Fruit fly (Drosophila melanogaster) whole organism, embryonic: ENCODE results near the gene CG42393.

Source experiments
- CG10147 ChIP-seq: fragments of 200-800 bp; sonication (Bioruptor generic); optimal IDR thresholded peaks from 2 replicates; lab custom pipeline; 2019; ENCODE audit warnings: missing biosample characterization, mild to moderate bottlenecking, missing genetic modification characterization, moderate library complexity
- CG10267 ChIP-seq: fragments of 200-800 bp; sonication (Bioruptor generic); optimal IDR thresholded peaks from 2 replicates; lab custom pipeline; 2018; ENCODE audit warnings: missing biosample characterization, mild to moderate bottlenecking, missing genetic modification characterization, moderate library complexity
- CG10543 ChIP-seq: fragments of 200-800 bp; sonication (Bioruptor generic); optimal IDR thresholded peaks from 3 replicates; lab custom pipeline; 2017; ENCODE audit warnings: missing biosample characterization, mild to moderate bottlenecking, missing genetic modification characterization, moderate library complexity
- CG10959 ChIP-seq: fragments of 200-800 bp; sonication (Bioruptor generic); IDR thresholded peaks from 2 replicates; pipeline ENCODE4 v1.3.6; 2022; ENCODE audit warnings: missing biosample characterization, missing genetic modification characterization
- CG11093 ChIP-seq: fragments of 200-800 bp; sonication (Bioruptor generic); IDR thresholded peaks from 3 replicates; pipeline ENCODE4 v1.3.6; 2022; ENCODE audit warnings: missing biosample characterization, missing genetic modification characterization
- CG18011 ChIP-seq: fragments of 200-800 bp; sonication (Bioruptor generic); optimal IDR thresholded peaks from 2 replicates; lab custom pipeline; 2017; ENCODE audit warnings: missing biosample characterization, missing genetic modification characterization, mild to moderate bottlenecking, moderate library complexity, missing genotype
- CG31441 ChIP-seq: fragments of 200-800 bp; sonication (Bioruptor generic); IDR thresholded peaks from 2 replicates; pipeline ENCODE4 v1.3.6; 2022; ENCODE audit warnings: missing biosample characterization, missing genetic modification characterization
- CG34376 ChIP-seq: fragments of 200-800 bp; sonication (Bioruptor generic); optimal IDR thresholded peaks from 2 replicates; lab custom pipeline; 2018; ENCODE audit warnings: missing biosample characterization, mild to moderate bottlenecking, missing genetic modification characterization
- CG3838 ChIP-seq: fragments of 200-800 bp; sonication (Bioruptor generic); optimal IDR thresholded peaks from 3 replicates; lab custom pipeline; 2016; ENCODE audit warnings: missing biosample characterization, missing genetic modification characterization
- CG4730 ChIP-seq: fragments of 200-800 bp; sonication (Bioruptor generic); IDR thresholded peaks from 2 replicates; pipeline ENCODE4 v1.3.6; 2022; ENCODE audit warnings: missing biosample characterization, missing genetic modification characterization
- CG5245 ChIP-seq: fragments of 200-800 bp; sonication (Bioruptor generic); optimal IDR thresholded peaks from 3 replicates; lab custom pipeline; 2016; ENCODE audit warnings: missing biosample characterization, missing genetic modification characterization
- CG6683 ChIP-seq: fragments of 200-800 bp; sonication (Bioruptor generic); optimal IDR thresholded peaks from 2 replicates; lab custom pipeline; 2017; ENCODE audit warnings: missing biosample characterization, mild to moderate bottlenecking, missing genetic modification characterization, missing genetic modification reagents
- CG6765 ChIP-seq: fragments of 200-800 bp; sonication (Bioruptor generic); optimal IDR thresholded peaks from 3 replicates; lab custom pipeline; 2017; ENCODE audit warnings: missing biosample characterization, mild to moderate bottlenecking, missing genetic modification characterization
- CG7271 ChIP-seq: fragments of 200-800 bp; sonication (Bioruptor generic); optimal IDR thresholded peaks from 2 replicates; lab custom pipeline; 2018; ENCODE audit warnings: missing biosample characterization, mild to moderate bottlenecking, missing genetic modification characterization, moderate library complexity
- CG8359 ChIP-seq: fragments of 200-800 bp; sonication (Bioruptor generic); optimal IDR thresholded peaks from 2 replicates; lab custom pipeline; 2017; ENCODE audit warnings: missing biosample characterization, mild to moderate bottlenecking, missing genetic modification characterization, borderline replicate concordance
- CG8924 ChIP-seq: fragments of 200-800 bp; optimal IDR thresholded peaks from 3 replicates; lab custom pipeline; 2019; ENCODE audit warnings: missing biosample characterization, mild to moderate bottlenecking, missing genetic modification characterization, moderate library complexity
- CG9437 ChIP-seq: fragments of 200-800 bp; sonication (Bioruptor generic); optimal IDR thresholded peaks from 2 replicates; lab custom pipeline; 2018; ENCODE audit warnings: missing biosample characterization, mild to moderate bottlenecking, missing genetic modification characterization
- CG9609 ChIP-seq: fragments of 200-800 bp; sonication (Bioruptor generic); optimal IDR thresholded peaks from 3 replicates; lab custom pipeline; 2016; ENCODE audit warnings: missing biosample characterization, missing genetic modification characterization
- Doc2 ChIP-seq: fragments of 200-800 bp; sonication (Bioruptor generic); IDR thresholded peaks from 2 replicates; pipeline ENCODE4 v1.3.6; 2022; ENCODE audit warnings: missing biosample characterization, missing genetic modification characterization
- Hr39 ChIP-seq: fragments of >200 bp; optimal IDR thresholded peaks from 2 replicates; lab custom pipeline; 2017
- MTF-1 ChIP-seq: fragments of 200-800 bp; sonication (Bioruptor generic); optimal IDR thresholded peaks from 2 replicates; lab custom pipeline; 2018; ENCODE audit warnings: missing biosample characterization, mild to moderate bottlenecking, missing genetic modification characterization, borderline replicate concordance
- Meics ChIP-seq: fragments of 200-800 bp; sonication (Bioruptor generic); optimal IDR thresholded peaks from 2 replicates; lab custom pipeline; 2017; ENCODE audit warnings: missing biosample characterization, mild to moderate bottlenecking, missing genetic modification characterization
- Pdp1 ChIP-seq, 2 experiments: fragments of 200-800 bp; sonication (Bioruptor generic); optimal IDR thresholded peaks; 3 replicates each; lab custom pipeline; 2016; ENCODE audit warnings: missing biosample characterization in 2 of 2, missing genetic modification characterization in 2 of 2, mild to moderate bottlenecking in 1 of 2, moderate library complexity in 1 of 2
- Rfx ChIP-seq: fragments of 200-800 bp; sonication (Bioruptor generic); IDR thresholded peaks from 2 replicates; pipeline ENCODE4 v1.3.6; 2022; ENCODE audit warnings: missing biosample characterization, missing genetic modification characterization
- Sin3A ChIP-seq: fragments of >200 bp; optimal IDR thresholded peaks from 2 replicates; lab custom pipeline; 2018
- abd-A ChIP-seq: fragments of 200-800 bp; sonication (Bioruptor generic); optimal IDR thresholded peaks from 3 replicates; lab custom pipeline; 2019; ENCODE audit warnings: missing biosample characterization, mild to moderate bottlenecking, missing genetic modification characterization, moderate library complexity
- chinmo ChIP-seq: fragments of 200-800 bp; sonication (Bioruptor generic); IDR thresholded peaks from 4 replicates; pipeline ENCODE4 v1.3.6; 2022; ENCODE audit warnings: missing biosample characterization, missing genetic modification characterization; ENCODE audit not compliant: partially characterized antibody
- chm ChIP-seq: fragments of 200-800 bp; sonication (Bioruptor generic); IDR thresholded peaks from 2 replicates; pipeline ENCODE4 v1.3.6; 2022; ENCODE audit warnings: missing biosample characterization, missing genetic modification characterization
- crol ChIP-seq: fragments of 200-800 bp; sonication (Bioruptor generic); IDR thresholded peaks from 2 replicates; pipeline ENCODE4 v1.3.6; 2022; ENCODE audit warnings: missing biosample characterization, missing genetic modification characterization
- cwo ChIP-seq: fragments of 200-800 bp; sonication (Bioruptor generic); optimal IDR thresholded peaks from 3 replicates; lab custom pipeline; 2017; ENCODE audit warnings: missing biosample characterization, missing genetic modification characterization, mild to moderate bottlenecking, moderate library complexity, missing genetic modification reagents
- dysf ChIP-seq: fragments of 200-800 bp; sonication (Bioruptor generic); IDR thresholded peaks from 3 replicates; pipeline ENCODE4 v1.3.6; 2022; ENCODE audit warnings: missing biosample characterization, missing genetic modification characterization
- exex ChIP-seq: fragments of 200-800 bp; sonication (Bioruptor generic); optimal IDR thresholded peaks from 4 replicates; lab custom pipeline; 2018; ENCODE audit warnings: missing biosample characterization, mild to moderate bottlenecking, missing genetic modification characterization, moderate library complexity
- ftz-f1 ChIP-seq: fragments of 200-800 bp; sonication (Bioruptor generic); optimal IDR thresholded peaks from 2 replicates; lab custom pipeline; 2016; ENCODE audit warnings: missing biosample characterization, missing genetic modification characterization
- gcm ChIP-seq: fragments of 200-800 bp; sonication (Bioruptor generic); optimal IDR thresholded peaks from 2 replicates; lab custom pipeline; 2019; ENCODE audit warnings: missing biosample characterization, mild to moderate bottlenecking, missing genetic modification characterization, moderate library complexity
- gro ChIP-seq: fragments of 200-800 bp; sonication (Bioruptor generic); optimal IDR thresholded peaks from 2 replicates; lab custom pipeline; 2016; ENCODE audit warnings: missing biosample characterization, missing genetic modification characterization
- ind ChIP-seq: fragments of 200-800 bp; sonication (Bioruptor generic); optimal IDR thresholded peaks from 3 replicates; lab custom pipeline; 2016; ENCODE audit warnings: missing biosample characterization, missing genetic modification characterization
- kay ChIP-seq: fragments of 200-800 bp; sonication (Bioruptor generic); optimal IDR thresholded peaks from 2 replicates; lab custom pipeline; 2016; ENCODE audit warnings: missing biosample characterization, missing genetic modification characterization
- klu ChIP-seq: fragments of 200-800 bp; sonication (Bioruptor generic); IDR thresholded peaks from 2 replicates; pipeline ENCODE4 v1.3.6; 2022; ENCODE audit warnings: missing biosample characterization, missing genetic modification characterization
- lmd ChIP-seq: fragments of 200-800 bp; sonication (Bioruptor generic); IDR thresholded peaks from 2 replicates; pipeline ENCODE4 v1.3.6; 2022; ENCODE audit warnings: missing biosample characterization, missing genetic modification characterization
- nmo ChIP-seq: fragments of 200-800 bp; sonication (Bioruptor generic); optimal IDR thresholded peaks from 2 replicates; lab custom pipeline; 2018; ENCODE audit warnings: missing biosample characterization, mild to moderate bottlenecking, missing genetic modification characterization, moderate library complexity
- peb ChIP-seq: fragments of 200-800 bp; sonication (Bioruptor generic); IDR thresholded peaks from 2 replicates; pipeline ENCODE4 v1.3.6; 2022; ENCODE audit warnings: missing biosample characterization, missing genetic modification characterization
- pfk ChIP-seq: fragments of 200-800 bp; sonication (Bioruptor generic); optimal IDR thresholded peaks from 2 replicates; lab custom pipeline; 2018; ENCODE audit warnings: missing biosample characterization, mild to moderate bottlenecking, missing genetic modification characterization, moderate library complexity
- pum ChIP-seq: fragments of 200-800 bp; sonication (Bioruptor generic); optimal IDR thresholded peaks from 2 replicates; lab custom pipeline; 2016; ENCODE audit warnings: missing biosample characterization, missing genetic modification characterization
- ranshi ChIP-seq: fragments of 200-800 bp; sonication (Bioruptor generic); IDR thresholded peaks from 2 replicates; pipeline ENCODE4 v1.3.6; 2022; ENCODE audit warnings: missing biosample characterization, missing genetic modification characterization
- rib ChIP-seq: fragments of 200-800 bp; sonication (Bioruptor generic); IDR thresholded peaks from 2 replicates; pipeline ENCODE4 v1.3.6; 2022; ENCODE audit warnings: missing biosample characterization, missing genetic modification characterization
- salm ChIP-seq: fragments of 200-800 bp; sonication (Bioruptor generic); optimal IDR thresholded peaks from 2 replicates; lab custom pipeline; 2018; ENCODE audit warnings: missing biosample characterization, mild to moderate bottlenecking, missing genetic modification characterization
- sens ChIP-seq: fragments of 200-800 bp; sonication (Bioruptor generic); peaks from one replicate; lab custom pipeline; 2016; ENCODE audit warnings: missing biosample characterization, missing genetic modification characterization
- sna ChIP-seq: fragments of 200-800 bp; sonication (Bioruptor generic); IDR thresholded peaks from 2 replicates; pipeline ENCODE4 v1.3.6; 2022; ENCODE audit warnings: missing biosample characterization, missing genetic modification characterization; ENCODE audit not compliant: partially characterized antibody
- sqz ChIP-seq: fragments of 200-800 bp; sonication (Bioruptor generic); optimal IDR thresholded peaks from 3 replicates; lab custom pipeline; 2018; ENCODE audit warnings: missing biosample characterization, mild to moderate bottlenecking, missing genetic modification characterization
- sug ChIP-seq: fragments of 200-800 bp; optimal IDR thresholded peaks from 2 replicates; lab custom pipeline; 2019; ENCODE audit warnings: missing biosample characterization, mild to moderate bottlenecking, missing genetic modification characterization, moderate library complexity
- z ChIP-seq: fragments of 200-800 bp; sonication (Bioruptor generic); IDR thresholded peaks from 3 replicates; pipeline ENCODE4 v1.3.6; 2022; ENCODE audit warnings: missing biosample characterization, missing genetic modification characterization
- zfh1 ChIP-seq: fragments of 200-800 bp; sonication (Bioruptor generic); IDR thresholded peaks from 3 replicates; pipeline ENCODE4 v1.3.6; 2022; ENCODE audit warnings: missing biosample characterization, missing genetic modification characterization

CG42393 gene

dm6 chr3L:18022479-18022950 is 20.0 kb upstream of the CG42393 start (continued):
- TF ChIP-seq rib (peak; percentile 69; the same call in 1 of the 2 replicates), kay (GFP tag; lab: Kevin White, UChicago) (peak; percentile 11), CG8924 (no peak), pum (GFP tag; lab: Kevin White, UChicago) (no peak), dysf (no peak), ranshi (GFP tag; lab: Robert Waterston, UW) (no peak), gcm (GFP tag; lab: Kevin White, UChicago) (peak; percentile 44), CG7271 (no peak), zfh1 (GFP tag; lab: Robert Waterston, UW) (no peak), CG10543 (GFP tag; lab: Kevin White, UChicago) (peak; percentile 89), sug (tag; lab: Kevin White, UChicago) (peak; percentile 99), abd-A (tag; lab: Kevin White, UChicago) (peak; percentile 83), sna (GFP tag; lab: Robert Waterston, UW) (no peak), sens (GFP tag; lab: Kevin White, UChicago) (peak; percentile 52), klu (no peak), CG34376 (GFP tag; lab: Kevin White, UChicago) (peak; percentile 82), Meics (GFP tag; lab: Kevin White, UChicago) (no peak), exex (tag; lab: Kevin White, UChicago) (peak; percentile 83), CG4730 (GFP tag; lab: Robert Waterston, UW) (no peak), Rfx (GFP tag; lab: Robert Waterston, UW) (peak; percentile 16; the same call in 1 of the 2 replicates), CG8359 (GFP tag; lab: Kevin White, UChicago) (no peak), Pdp1 (GFP tag; optimal IDR thresholded peaks at IDR 0.05; lab: Kevin White, UChicago) (peak in 1 of 2 experiments; percentile 75), ind (GFP tag; lab: Kevin White, UChicago) (no peak), CG5245 (no peak), nmo (GFP tag; lab: Kevin White, UChicago) (no peak), z (GFP tag; lab: Robert Waterston, UW) (peak; percentile 50; the same call in 2 of the 3 replicates), sqz (GFP tag; lab: Kevin White, UChicago) (peak; percentile 90), lmd (GFP tag; lab: Robert Waterston, UW) (no peak), ftz-f1 (GFP tag; lab: Kevin White, UChicago) (peak; percentile 99), Doc2 (no peak), CG6765 (GFP tag; lab: Kevin White, UChicago) (peak; percentile 7), MTF-1 (GFP tag; lab: Kevin White, UChicago) (no peak), CG9609 (GFP tag; lab: Kevin White, UChicago) (no peak), Hr39 (lab: Kevin White, UChicago) (no peak), CG10147 (no peak), peb (GFP tag; lab: Robert Waterston, UW) (no peak), cwo (GFP tag; lab: Kevin White, UChicago) (peak; percentile 77), Sin3A (lab: Kevin White, UChicago) (no peak), CG11093 (no peak), chm (GFP tag; lab: Robert Waterston, UW) (no peak), CG10959 (GFP tag; lab: Robert Waterston, UW) (no peak), gro (GFP tag; lab: Kevin White, UChicago) (peak; percentile 66), CG10267 (tag; lab: Kevin White, UChicago) (no peak), CG9437 (GFP tag; lab: Kevin White, UChicago) (no peak), CG31441 (no peak), chinmo (peak; percentile 87), crol (peak; percentile 65), pfk (GFP tag; lab: Kevin White, UChicago) (no peak), CG6683 (GFP tag; lab: Kevin White, UChicago) (no peak), CG18011 (GFP tag; lab: Kevin White, UChicago) (no peak), CG3838 (GFP tag; lab: Kevin White, UChicago) (no peak), salm (peak; percentile 12)
